Worm (Caenorhabditis elegans): Measurements from ENCODE around the gene Y75B8A.33.

- no peak for TF ChIP-seq lsy-2 (tag; optimal IDR thresholded peaks at IDR 0.05)
- TF ChIP-seq lin-11 (tag; optimal IDR thresholded peaks at IDR 0.05) = no peak
- no peak for TF ChIP-seq ama-1 (optimal IDR thresholded peaks at IDR 0.05)
- no peak for TF ChIP-seq lin-39 (tag; optimal IDR thresholded peaks at IDR 0.05)
- TF ChIP-seq mab-5 (tag; optimal IDR thresholded peaks at IDR 0.05) = no peak
- no peak for TF ChIP-seq ztf-11 (tag; optimal IDR thresholded peaks at IDR 0.05)
- peak; percentile 35 for TF ChIP-seq sma-9 (GFP tag; optimal IDR thresholded peaks at IDR 0.05)
- no peak for TF ChIP-seq sma-9 (tag; optimal IDR thresholded peaks at IDR 0.05)
- no peak for TF ChIP-seq elt-1 (tag; optimal IDR thresholded peaks at IDR 0.05)
- TF ChIP-seq snpc-4 (tag; optimal IDR thresholded peaks at IDR 0.05) = no peak
- peak; percentile 90 for TF ChIP-seq fos-1 (tag; optimal IDR thresholded peaks at IDR 0.05)
- TF ChIP-seq ztf-4 (tag; optimal IDR thresholded peaks at IDR 0.05) = no peak
- TF ChIP-seq R02D3.7 (tag; optimal IDR thresholded peaks at IDR 0.05) = no peak
Measured at ce11 chrIII:12325284-12325683, 41.9 kb downstream of the Y75B8A.33 start.

All from whole organism, L2 larva.